Worm (Caenorhabditis elegans) whole organism, L4 larva: Measurements from ENCODE around the gene fbxa-208.

Experiments
- F10B5.3 ChIP-seq: sonication (generic microtip); optimal IDR thresholded peaks from 2 replicates; lab custom pipeline; 2016; ENCODE audit warnings: mild to moderate bottlenecking, missing genetic modification characterization, missing compliant biosample characterization
- F26F4.8 ChIP-seq: fragments of 200-800 bp; sonication (Bioruptor generic); conservative IDR thresholded peaks from 2 replicates; pipeline ENCODE4 v1.3.6; 2022; ENCODE audit warnings: missing genetic modification characterization, missing compliant biosample characterization
- F49E8.2 ChIP-seq: sonication (generic microtip); optimal IDR thresholded peaks from 2 replicates; lab custom pipeline; 2016; ENCODE audit warnings: missing compliant biosample characterization, mild to moderate bottlenecking, missing genetic modification characterization, borderline replicate concordance
- Y105C5A.15 ChIP-seq: fragments of 200-800 bp; sonication (Bioruptor generic); IDR thresholded peaks from 2 replicates; pipeline ENCODE4 v1.3.6; 2022; ENCODE audit warnings: missing genetic modification characterization, missing compliant biosample characterization
- Y5F2A.4 ChIP-seq: fragments of 200-800 bp; sonication (Bioruptor generic); optimal IDR thresholded peaks from 2 replicates; lab custom pipeline; 2018; ENCODE audit warnings: mild to moderate bottlenecking, missing genetic modification characterization, missing compliant biosample characterization
- ZK337.2 ChIP-seq: fragments of 200-800 bp; sonication (Bioruptor generic); IDR thresholded peaks from 2 replicates; pipeline ENCODE4 v1.3.6; 2022; ENCODE audit warnings: missing genetic modification reagents, missing genetic modification characterization, missing compliant biosample characterization
- aha-1 ChIP-seq: fragments of 150-350 bp; peaks from one replicate; lab custom pipeline; 2014; ENCODE audit warnings: missing biosample characterization, missing genetic modification characterization
- aly-2 ChIP-seq: sonication (generic microtip); optimal IDR thresholded peaks from 2 replicates; lab custom pipeline; 2018; ENCODE audit warnings: missing biosample characterization, missing genetic modification characterization
- ceh-32 ChIP-seq: sonication (generic microtip); optimal IDR thresholded peaks from 2 replicates; lab custom pipeline; 2016; ENCODE audit warnings: mild to moderate bottlenecking, missing genetic modification characterization, missing compliant biosample characterization; ENCODE audit not compliant: poor library complexity
- ces-1 ChIP-seq: fragments of 150-350 bp; sonication (generic microtip); optimal IDR thresholded peaks from 4 replicates; lab custom pipeline; 2014; ENCODE audit warnings: missing biosample characterization, missing genetic modification reagents, missing genetic modification characterization
- daf-12 ChIP-seq: fragments of 150-350 bp; optimal IDR thresholded peaks from 2 replicates; lab custom pipeline; 2014; ENCODE audit warnings: missing biosample characterization, missing genetic modification reagents, missing genetic modification characterization
- daf-16 ChIP-seq, 3 experiments: sonication (generic microtip); optimal IDR thresholded peaks; 2 replicates each; lab custom pipeline; 2016 to 2017; ENCODE audit warnings: missing genetic modification characterization in 3 of 3, missing genetic modification reagents in 3 of 3, mild to moderate bottlenecking in 2 of 3, missing compliant biosample characterization in 2 of 3, missing biosample characterization in 1 of 3, moderate library complexity in 1 of 3
- daf-8 ChIP-seq: fragments of 200-800 bp; sonication (Bioruptor generic); IDR thresholded peaks from 2 replicates; pipeline ENCODE4 v1.3.6; 2022; ENCODE audit warnings: missing genetic modification characterization, missing compliant biosample characterization
- duxl-1 ChIP-seq: sonication (generic microtip); optimal IDR thresholded peaks from 2 replicates; lab custom pipeline; 2016; ENCODE audit warnings: mild to moderate bottlenecking, missing genetic modification characterization, moderate library complexity, missing compliant biosample characterization; ENCODE audit not compliant: poor library complexity
- dve-1 ChIP-seq: sonication (generic microtip); optimal IDR thresholded peaks from 2 replicates; lab custom pipeline; 2017; ENCODE audit warnings: antibody characterized with exemption, mild to moderate bottlenecking, missing genetic modification characterization, missing compliant biosample characterization; ENCODE audit not compliant: insufficient read depth
- fos-1 ChIP-seq: fragments of 150-350 bp; optimal IDR thresholded peaks from 2 replicates; lab custom pipeline; 2014; ENCODE audit warnings: missing biosample characterization, missing genetic modification characterization
- hlh-11 ChIP-seq: fragments of 200-800 bp; sonication (Bioruptor generic); optimal IDR thresholded peaks from 2 replicates; lab custom pipeline; 2018; ENCODE audit warnings: mild to moderate bottlenecking, missing genetic modification characterization, missing compliant biosample characterization
- jun-1 ChIP-seq: fragments of 150-350 bp; optimal IDR thresholded peaks from 2 replicates; lab custom pipeline; 2014; ENCODE audit warnings: missing biosample characterization, missing genetic modification reagents, missing genetic modification characterization
- lim-7 ChIP-seq: fragments of 200-800 bp; sonication (Bioruptor generic); IDR thresholded peaks from 2 replicates; pipeline ENCODE4 v1.3.6; 2022; ENCODE audit warnings: missing genetic modification characterization, missing compliant biosample characterization
- lin-13 ChIP-seq: fragments of 150-350 bp; optimal IDR thresholded peaks from 2 replicates; lab custom pipeline; 2014; ENCODE audit warnings: missing biosample characterization, missing genetic modification reagents, missing genetic modification characterization
- lin-29 ChIP-seq: fragments of 200-800 bp; sonication (Bioruptor generic); IDR thresholded peaks from 2 replicates; pipeline ENCODE4 v1.3.6; 2022; ENCODE audit warnings: missing genetic modification reagents, missing genetic modification characterization, missing compliant biosample characterization
- lin-39 ChIP-seq: fragments of 150-350 bp; optimal IDR thresholded peaks from 2 replicates; lab custom pipeline; 2014; ENCODE audit warnings: missing biosample characterization, missing genetic modification reagents, missing genetic modification characterization
- madf-9 ChIP-seq: fragments of 200-800 bp; sonication (Bioruptor generic); conservative IDR thresholded peaks from 2 replicates; pipeline ENCODE4 v1.3.6; 2022; ENCODE audit warnings: missing genetic modification reagents, missing genetic modification characterization, missing compliant biosample characterization
- mes-2 ChIP-seq: sonication (generic microtip); optimal IDR thresholded peaks from 2 replicates; lab custom pipeline; 2016; ENCODE audit warnings: missing genotype, mild to moderate bottlenecking, missing genetic modification characterization, missing compliant biosample characterization; ENCODE audit not compliant: poor library complexity, severe bottlenecking
- mxl-2 ChIP-seq: fragments of 200-800 bp; sonication (Bioruptor generic); conservative IDR thresholded peaks from 2 replicates; pipeline ENCODE4 v1.3.6; 2022; ENCODE audit warnings: missing genetic modification reagents, missing genetic modification characterization, missing compliant biosample characterization
- nhr-10 ChIP-seq: fragments of 150-350 bp; optimal IDR thresholded peaks from 2 replicates; lab custom pipeline; 2014; ENCODE audit warnings: missing biosample characterization, missing genetic modification characterization
- nhr-11 ChIP-seq: fragments of 150-350 bp; optimal IDR thresholded peaks from 2 replicates; lab custom pipeline; 2014; ENCODE audit warnings: missing biosample characterization, missing genetic modification characterization
- nhr-237 ChIP-seq: sonication (generic microtip); optimal IDR thresholded peaks from 2 replicates; lab custom pipeline; 2017; ENCODE audit warnings: missing biosample characterization, missing genetic modification characterization
- nhr-28 ChIP-seq: fragments of 150-350 bp; optimal IDR thresholded peaks from 2 replicates; lab custom pipeline; 2014; ENCODE audit warnings: missing biosample characterization, missing genetic modification characterization
- nhr-41 ChIP-seq: fragments of 200-800 bp; sonication (Bioruptor generic); IDR thresholded peaks from 2 replicates; pipeline ENCODE4 v1.3.6; 2022; ENCODE audit warnings: missing genetic modification reagents, missing genetic modification characterization, missing compliant biosample characterization
- nhr-76 ChIP-seq: fragments of 150-350 bp; optimal IDR thresholded peaks from 2 replicates; lab custom pipeline; 2014; ENCODE audit warnings: missing biosample characterization, missing genetic modification characterization
- pha-4 ChIP-seq, 2 experiments: fragments of 150-350 bp in 1 of 2; fragments of 200-800 bp in 1 of 2; sonication (Bioruptor generic) in 1 of 2; IDR thresholded peaks in 1 of 2; optimal IDR thresholded peaks in 1 of 2; 2 replicates each; pipeline versions ENCODE4 v1.3.6 to Lab custom; 2014 to 2022; ENCODE audit warnings: missing genetic modification characterization in 2 of 2, missing genetic modification reagents in 2 of 2, missing biosample characterization in 1 of 2, missing compliant biosample characterization in 1 of 2
- pqm-1 ChIP-seq: sonication (generic microtip); optimal IDR thresholded peaks from 2 replicates; lab custom pipeline; 2017; ENCODE audit warnings: missing biosample characterization, missing genetic modification characterization
- sdz-12 ChIP-seq: fragments of 200-800 bp; sonication (Bioruptor generic); optimal IDR thresholded peaks from 2 replicates; lab custom pipeline; 2018; ENCODE audit warnings: mild to moderate bottlenecking, missing genetic modification characterization, missing compliant biosample characterization
- set-16 ChIP-seq: fragments of 200-800 bp; sonication (Bioruptor generic); IDR thresholded peaks from 2 replicates; pipeline ENCODE4 v1.3.6; 2022; ENCODE audit warnings: missing genetic modification reagents, missing genetic modification characterization, missing compliant biosample characterization
- skn-1 ChIP-seq: fragments of 150-350 bp; optimal IDR thresholded peaks from 2 replicates; lab custom pipeline; 2014; ENCODE audit warnings: missing biosample characterization, missing genetic modification characterization
- snpc-4 ChIP-seq: fragments of 150-350 bp; optimal IDR thresholded peaks from 2 replicates; lab custom pipeline; 2014; ENCODE audit warnings: missing biosample characterization, missing genetic modification characterization
- spr-1 ChIP-seq: sonication (generic microtip); optimal IDR thresholded peaks from 2 replicates; lab custom pipeline; 2016; ENCODE audit warnings: mild to moderate bottlenecking, missing genetic modification characterization, missing compliant biosample characterization
- tag-97 ChIP-seq: fragments of 200-800 bp; sonication (Bioruptor generic); IDR thresholded peaks from 2 replicates; pipeline ENCODE4 v1.3.6; 2022; ENCODE audit warnings: missing genetic modification characterization, missing compliant biosample characterization
- vab-7 ChIP-seq: fragments of 200-800 bp; sonication (Bioruptor generic); IDR thresholded peaks from 2 replicates; pipeline ENCODE4 v1.3.6; 2022; ENCODE audit warnings: missing genetic modification reagents, missing genetic modification characterization, missing compliant biosample characterization
- zfp-2 ChIP-seq: sonication (generic microtip); optimal IDR thresholded peaks from 2 replicates; lab custom pipeline; 2016; ENCODE audit warnings: mild to moderate bottlenecking, missing genetic modification characterization, missing compliant biosample characterization

Gene fbxa-208

ce11 chrIII:1269156-1269555, 12.5 kb downstream of the fbxa-208 start, which contains the start of gene fbxa-32 (continued):
- no peak for TF ChIP-seq jun-1 (tag; lab: Kevin White, UChicago)
- TF ChIP-seq nhr-28 (tag; lab: Kevin White, UChicago) = peak; percentile 25
- TF ChIP-seq mxl-2 (GFP tag; lab: Robert Waterston, UW) = no peak
- no peak for TF ChIP-seq zfp-2
- no peak for TF ChIP-seq ceh-32 (tag; lab: Kevin White, UChicago)
- TF ChIP-seq Y5F2A.4 (GFP tag; lab: Kevin White, UChicago) = no peak
- TF ChIP-seq lin-29 = no peak
- no peak for TF ChIP-seq lin-39
- no peak for TF ChIP-seq sdz-12 (GFP tag; lab: Kevin White, UChicago)

- TF ChIP-seq ZK337.2 (GFP tag; lab: Robert Waterston, UW) (no peak), nhr-28 (tag; lab: Kevin White, UChicago) (peak; percentile 29), F10B5.3 (no peak), daf-8 (no peak), duxl-1 (tag; lab: Kevin White, UChicago) (no peak), F26F4.8 (GFP tag; lab: Robert Waterston, UW) (no peak), lin-13 (GFP tag; lab: Kevin White, UChicago) (no peak), mes-2 (no peak), dve-1 (tag; lab: Kevin White, UChicago) (no peak), lin-39 (no peak), pqm-1 (tag; lab: Kevin White, UChicago) (peak; percentile 73), nhr-10 (tag; lab: Kevin White, UChicago) (no peak), snpc-4 (no peak), daf-12 (tag; lab: Kevin White, UChicago) (no peak), lim-7 (GFP tag; lab: Robert Waterston, UW) (no peak), set-16 (GFP tag; lab: Robert Waterston, UW) (no peak), nhr-41 (no peak), pha-4 (GFP tag; IDR thresholded peaks at IDR 0.05; lab: Robert Waterston, UW) (no peak), pha-4 (tag; optimal IDR thresholded peaks at IDR 0.05; lab: Kevin White, UChicago) (no peak), nhr-76 (no peak), madf-9 (GFP tag; lab: Robert Waterston, UW) (no peak), spr-1 (no peak), aly-2 (tag; lab: Kevin White, UChicago) (no peak), Y5F2A.4 (GFP tag; lab: Kevin White, UChicago) (no peak), Y105C5A.15 (GFP tag; lab: Robert Waterston, UW) (no peak), aha-1 (tag; lab: Kevin White, UChicago) (peak; percentile 40), tag-97 (GFP tag; lab: Robert Waterston, UW) (no peak), skn-1 (no peak), nhr-237 (no peak), ces-1 (GFP tag; lab: Kevin White, UChicago) (no peak), nhr-11 (tag; lab: Kevin White, UChicago) (no peak), daf-16 (GFP tag; optimal IDR thresholded peaks at IDR 0.05; lab: Kevin White, UChicago) (no peak), daf-16 (tag; optimal IDR thresholded peaks at IDR 0.05; lab: Kevin White, UChicago) (peak; percentile 75), vab-7 (GFP tag; lab: Robert Waterston, UW) (no peak), F49E8.2 (tag; lab: Kevin White, UChicago) (no peak), fos-1 (no peak), hlh-11 (peak; percentile 1)
Measured at ce11 chrIII:1271378-1271926, 14.8 kb downstream of the fbxa-208 start, which contains the start of gene fbxa-31. TSS of gene fbxa-31 (minus strand) at chrIII:1271428.
